Fruit fly (Drosophila melanogaster) whole organism, embryonic: ENCODE data around the gene TrpRS.
A peak's percentile ranks its signal among the peaks of the same experiment; 100 is the strongest.

ENCODE experiments used
- Atf6 ChIP-seq: fragments of 200-800 bp; sonication (Bioruptor generic); IDR thresholded peaks from 2 replicates; pipeline ENCODE4 v1.3.6; 2022; ENCODE audit warnings: missing biosample characterization, missing genetic modification characterization
- CG10543 ChIP-seq: fragments of 200-800 bp; sonication (Bioruptor generic); optimal IDR thresholded peaks from 3 replicates; lab custom pipeline; 2017; ENCODE audit warnings: missing biosample characterization, mild to moderate bottlenecking, missing genetic modification characterization, moderate library complexity
- CG13123 ChIP-seq: fragments of 200-800 bp; sonication (Bioruptor generic); optimal IDR thresholded peaks from 2 replicates; lab custom pipeline; 2016; ENCODE audit warnings: missing biosample characterization, missing genetic modification characterization
- CG14014 ChIP-seq: fragments of 200-800 bp; sonication (Bioruptor generic); IDR thresholded peaks from 2 replicates; pipeline ENCODE4 v1.3.6; 2022; ENCODE audit warnings: missing biosample characterization, missing genetic modification characterization
- CG15514 ChIP-seq: fragments of 200-800 bp; sonication (Bioruptor generic); optimal IDR thresholded peaks from 3 replicates; lab custom pipeline; 2017; ENCODE audit warnings: missing biosample characterization, missing genetic modification characterization, mild to moderate bottlenecking, moderate library complexity, missing genetic modification reagents
- CG17829 ChIP-seq: fragments of 200-800 bp; optimal IDR thresholded peaks from 2 replicates; lab custom pipeline; 2019; ENCODE audit warnings: missing biosample characterization, mild to moderate bottlenecking, missing genetic modification characterization, moderate library complexity
- CG2120 ChIP-seq: fragments of 200-800 bp; sonication (Bioruptor generic); optimal IDR thresholded peaks from 3 replicates; lab custom pipeline; 2016; ENCODE audit warnings: missing biosample characterization, missing genetic modification characterization
- CG3065 ChIP-seq: fragments of 200-800 bp; sonication (Bioruptor generic); optimal IDR thresholded peaks from 2 replicates; lab custom pipeline; 2016; ENCODE audit warnings: missing biosample characterization, missing genetic modification characterization
- CG34376 ChIP-seq: fragments of 200-800 bp; sonication (Bioruptor generic); optimal IDR thresholded peaks from 2 replicates; lab custom pipeline; 2018; ENCODE audit warnings: missing biosample characterization, mild to moderate bottlenecking, missing genetic modification characterization
- CG42726 ChIP-seq: fragments of 200-800 bp; sonication (Bioruptor generic); IDR thresholded peaks from 2 replicates; pipeline ENCODE4 v1.3.6; 2022; ENCODE audit warnings: missing biosample characterization, missing genetic modification characterization; ENCODE audit not compliant: partially characterized antibody
- CG4360 ChIP-seq: fragments of 200-800 bp; sonication (Bioruptor generic); IDR thresholded peaks from 2 replicates; pipeline ENCODE4 v1.3.6; 2022; ENCODE audit warnings: missing biosample characterization, missing genetic modification characterization
- CG4424 ChIP-seq: fragments of 200-800 bp; sonication (Bioruptor generic); optimal IDR thresholded peaks from 3 replicates; lab custom pipeline; 2016; ENCODE audit warnings: missing biosample characterization, missing genetic modification characterization
- CG6175 ChIP-seq: fragments of 200-800 bp; sonication (Bioruptor generic); IDR thresholded peaks from 3 replicates; pipeline ENCODE4 v1.3.6; 2022; ENCODE audit warnings: missing biosample characterization, missing genetic modification characterization
- CG6254 ChIP-seq: fragments of 200-800 bp; sonication (Bioruptor generic); optimal IDR thresholded peaks from 3 replicates; lab custom pipeline; 2017; ENCODE audit warnings: mild to moderate bottlenecking, missing biosample characterization, missing genetic modification reagents, missing genetic modification characterization
- CG6654 ChIP-seq: fragments of 200-800 bp; sonication (Bioruptor generic); optimal IDR thresholded peaks from 2 replicates; lab custom pipeline; 2017; ENCODE audit warnings: missing biosample characterization, mild to moderate bottlenecking, missing genetic modification characterization
- CG6683 ChIP-seq: fragments of 200-800 bp; sonication (Bioruptor generic); optimal IDR thresholded peaks from 2 replicates; lab custom pipeline; 2017; ENCODE audit warnings: missing biosample characterization, mild to moderate bottlenecking, missing genetic modification characterization, missing genetic modification reagents
- CG9215 ChIP-seq: fragments of 200-800 bp; sonication (Bioruptor generic); IDR thresholded peaks from 2 replicates; pipeline ENCODE4 v1.3.6; 2022; ENCODE audit warnings: missing biosample characterization, missing genetic modification characterization
- CG9932 ChIP-seq: fragments of 200-800 bp; sonication (Bioruptor generic); IDR thresholded peaks from 2 replicates; pipeline ENCODE4 v1.3.6; 2022; ENCODE audit warnings: missing biosample characterization, missing genetic modification characterization
- Dbx ChIP-seq: fragments of 200-800 bp; sonication (Bioruptor generic); IDR thresholded peaks from 3 replicates; pipeline ENCODE4 v1.3.6; 2022; ENCODE audit warnings: missing biosample characterization, missing genetic modification characterization
- HHEX ChIP-seq: fragments of 200-800 bp; sonication (Bioruptor generic); optimal IDR thresholded peaks from 3 replicates; lab custom pipeline; 2017; ENCODE audit warnings: missing biosample characterization, mild to moderate bottlenecking, missing genetic modification characterization, missing genetic modification reagents
- HmgZ ChIP-seq: fragments of 200-800 bp; sonication (Bioruptor generic); optimal IDR thresholded peaks from 2 replicates; lab custom pipeline; 2018; ENCODE audit warnings: missing biosample characterization, mild to moderate bottlenecking, missing genetic modification characterization
- Hr78 ChIP-seq, 2 experiments: fragments of 200-800 bp in 1 of 2; fragments of >200 bp in 1 of 2; sonication (Bioruptor generic) in 1 of 2; optimal IDR thresholded peaks; 2 replicates each; lab custom pipeline; 2017 to 2019; ENCODE audit warnings: missing biosample characterization in 2 of 2, missing genetic modification characterization in 2 of 2, mild to moderate bottlenecking in 1 of 2, moderate library complexity in 1 of 2
- Lpt ChIP-seq: fragments of >200 bp; optimal IDR thresholded peaks from 2 replicates; lab custom pipeline; 2018; ENCODE audit warnings: missing biosample characterization, missing genetic modification characterization
- MESR4 ChIP-seq: fragments of 200-800 bp; sonication (Bioruptor generic); optimal IDR thresholded peaks from 2 replicates; lab custom pipeline; 2018; ENCODE audit warnings: missing biosample characterization, mild to moderate bottlenecking, missing genetic modification characterization, moderate library complexity
- Opbp ChIP-seq: fragments of 200-800 bp; sonication (Bioruptor generic); IDR thresholded peaks from 3 replicates; pipeline ENCODE4 v1.3.6; 2022; ENCODE audit warnings: missing biosample characterization, missing genetic modification characterization; ENCODE audit not compliant: partially characterized antibody
- Stat92E ChIP-seq, 3 experiments: fragments of >200 bp in 2 of 3; fragments of 200-800 bp in 1 of 3; sonication (Bioruptor generic) in 1 of 3; optimal IDR thresholded peaks; 2 replicates each; lab custom pipeline; 2017 to 2019; ENCODE audit warnings: missing biosample characterization in 3 of 3, missing genetic modification characterization in 3 of 3, mild to moderate bottlenecking in 1 of 3, moderate library complexity in 1 of 3
- aop ChIP-seq: fragments of 200-800 bp; sonication (Bioruptor generic); IDR thresholded peaks from 2 replicates; pipeline ENCODE4 v1.3.6; 2022; ENCODE audit warnings: missing biosample characterization, missing genetic modification characterization
- ase ChIP-seq: fragments of 200-800 bp; sonication (Bioruptor generic); IDR thresholded peaks from 3 replicates; pipeline ENCODE4 v1.3.6; 2022; ENCODE audit warnings: missing biosample characterization, missing genetic modification characterization
- bcd ChIP-seq: fragments of 200-800 bp; sonication (Bioruptor generic); optimal IDR thresholded peaks from 2 replicates; lab custom pipeline; 2017; ENCODE audit warnings: missing biosample characterization, mild to moderate bottlenecking, missing genetic modification characterization
- chif ChIP-seq, 2 experiments: fragments of 200-800 bp; sonication (Bioruptor generic); optimal IDR thresholded peaks; 3 replicates each; lab custom pipeline; 2016; ENCODE audit warnings: missing biosample characterization in 2 of 2, missing genetic modification characterization in 2 of 2
- chm ChIP-seq: fragments of 200-800 bp; sonication (Bioruptor generic); IDR thresholded peaks from 2 replicates; pipeline ENCODE4 v1.3.6; 2022; ENCODE audit warnings: missing biosample characterization, missing genetic modification characterization
- chn ChIP-seq: fragments of 200-800 bp; sonication (Bioruptor generic); optimal IDR thresholded peaks from 2 replicates; lab custom pipeline; 2016; ENCODE audit warnings: missing biosample characterization, missing genetic modification characterization
- dan ChIP-seq: fragments of 200-800 bp; sonication (Bioruptor generic); IDR thresholded peaks from 2 replicates; pipeline ENCODE4 v1.3.6; 2022; ENCODE audit warnings: missing biosample characterization, missing genetic modification characterization
- emc ChIP-seq: fragments of 200-800 bp; sonication (Bioruptor generic); optimal IDR thresholded peaks from 2 replicates; lab custom pipeline; 2016; ENCODE audit warnings: missing biosample characterization, missing genetic modification characterization
- gce ChIP-seq: fragments of 200-800 bp; sonication (Bioruptor generic); IDR thresholded peaks from 3 replicates; pipeline ENCODE4 v1.3.6; 2022; ENCODE audit warnings: missing biosample characterization, missing genetic modification characterization
- gcm ChIP-seq: fragments of 200-800 bp; sonication (Bioruptor generic); optimal IDR thresholded peaks from 2 replicates; lab custom pipeline; 2019; ENCODE audit warnings: missing biosample characterization, mild to moderate bottlenecking, missing genetic modification characterization, moderate library complexity
- gt ChIP-seq: fragments of 200-800 bp; sonication (Bioruptor generic); IDR thresholded peaks from 2 replicates; pipeline ENCODE4 v1.3.6; 2022; ENCODE audit warnings: missing biosample characterization, missing genetic modification characterization
- ind ChIP-seq: fragments of 200-800 bp; sonication (Bioruptor generic); optimal IDR thresholded peaks from 3 replicates; lab custom pipeline; 2016; ENCODE audit warnings: missing biosample characterization, missing genetic modification characterization
- lilli ChIP-seq: fragments of 200-800 bp; sonication (Bioruptor generic); optimal IDR thresholded peaks from 3 replicates; lab custom pipeline; 2016; ENCODE audit warnings: missing biosample characterization, missing genetic modification characterization
- lmd ChIP-seq: fragments of 200-800 bp; sonication (Bioruptor generic); IDR thresholded peaks from 2 replicates; pipeline ENCODE4 v1.3.6; 2022; ENCODE audit warnings: missing biosample characterization, missing genetic modification characterization
- repo ChIP-seq: fragments of 200-800 bp; sonication (Bioruptor generic); optimal IDR thresholded peaks from 2 replicates; lab custom pipeline; 2016; ENCODE audit warnings: missing biosample characterization, missing genetic modification characterization
- run ChIP-seq: fragments of 200-800 bp; sonication (Bioruptor generic); optimal IDR thresholded peaks from 3 replicates; lab custom pipeline; 2018; ENCODE audit warnings: missing biosample characterization, mild to moderate bottlenecking, missing genetic modification characterization
- scrt ChIP-seq: fragments of 200-800 bp; sonication (Bioruptor generic); optimal IDR thresholded peaks from 2 replicates; lab custom pipeline; 2018; ENCODE audit warnings: missing biosample characterization, mild to moderate bottlenecking, missing genetic modification characterization, moderate library complexity
- sens-2 ChIP-seq: fragments of 200-800 bp; sonication (Bioruptor generic); IDR thresholded peaks from 2 replicates; pipeline ENCODE4 v1.3.6; 2022; ENCODE audit warnings: missing biosample characterization, missing genetic modification characterization
- tin ChIP-seq: fragments of 200-800 bp; sonication (Bioruptor generic); optimal IDR thresholded peaks from 3 replicates; lab custom pipeline; 2016; ENCODE audit warnings: missing biosample characterization, missing genetic modification characterization
- toy ChIP-seq: fragments of 200-800 bp; sonication (Bioruptor generic); IDR thresholded peaks from 2 replicates; pipeline ENCODE4 v1.3.6; 2022; ENCODE audit warnings: missing biosample characterization, missing genetic modification characterization
- unc-4 ChIP-seq: fragments of 200-800 bp; sonication (Bioruptor generic); IDR thresholded peaks from 2 replicates; pipeline ENCODE4 v1.3.6; 2022; ENCODE audit warnings: missing biosample characterization, missing genetic modification characterization; ENCODE audit not compliant: partially characterized antibody
- zen2 ChIP-seq: fragments of 200-800 bp; sonication (Bioruptor generic); IDR thresholded peaks from 3 replicates; pipeline ENCODE4 v1.3.6; 2022; ENCODE audit warnings: missing biosample characterization, missing genetic modification characterization; ENCODE audit not compliant: partially characterized antibody
- zfh1 ChIP-seq: fragments of 200-800 bp; sonication (Bioruptor generic); IDR thresholded peaks from 3 replicates; pipeline ENCODE4 v1.3.6; 2022; ENCODE audit warnings: missing biosample characterization, missing genetic modification characterization

TrpRS gene

DNA sequence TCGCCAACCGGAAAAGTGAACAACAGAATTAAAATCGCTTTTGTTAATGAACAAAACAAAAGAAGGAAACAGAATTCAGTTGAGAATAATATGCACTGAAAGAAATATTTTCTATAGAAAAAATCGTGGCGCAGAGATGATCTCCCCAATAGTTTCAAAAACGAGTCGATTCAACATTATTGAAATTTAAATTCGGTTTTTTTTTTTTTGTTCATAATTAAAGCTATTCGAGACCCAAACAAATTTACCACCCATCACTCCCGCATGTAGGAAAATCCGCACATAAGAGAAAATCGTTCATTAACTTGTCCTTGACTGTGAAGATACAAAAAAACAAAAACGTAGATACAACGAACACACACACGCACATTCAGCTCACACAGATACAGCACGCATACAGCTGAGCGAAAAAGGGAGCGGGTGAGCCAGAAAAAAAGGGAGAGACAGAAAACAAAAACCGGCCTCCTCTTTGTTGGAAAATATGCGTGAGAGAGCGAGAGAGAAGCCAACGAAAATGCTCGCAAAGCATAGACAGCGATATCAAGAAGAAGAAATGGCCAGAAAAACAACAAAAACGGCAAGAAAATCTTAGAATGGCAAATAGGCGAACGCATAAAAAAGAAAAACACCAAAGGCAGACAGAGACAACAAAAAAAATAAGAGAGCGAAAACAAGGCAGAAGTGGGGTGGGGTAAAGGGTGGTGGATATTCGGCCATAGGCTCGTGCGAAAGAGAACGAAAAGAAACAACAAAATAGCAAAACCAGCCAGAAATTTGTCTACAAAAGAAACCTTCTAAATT, 46.4 kb downstream of the TrpRS start (continued):
- peak; percentile 41 for TF ChIP-seq CG4424 (GFP tag; lab: Kevin White, UChicago)
- TF ChIP-seq chif (GFP tag; optimal IDR thresholded peaks at IDR 0.05; lab: Kevin White, UChicago), result peak; percentile 35 to 45
- TF ChIP-seq dan (GFP tag; lab: Robert Waterston, UW), result no peak
- TF ChIP-seq MESR4, result no peak
- TF ChIP-seq gce (GFP tag; lab: Robert Waterston, UW), result no peak
- TF ChIP-seq CG34376 (GFP tag; lab: Kevin White, UChicago), result peak; percentile 4
- TF ChIP-seq run (tag; lab: Kevin White, UChicago), result no peak
- TF ChIP-seq lilli (GFP tag; lab: Kevin White, UChicago), result peak; percentile 74
- peak; percentile 48; the same call in 1 of the 2 replicates for TF ChIP-seq unc-4 (GFP tag; lab: Robert Waterston, UW)
- 0 out of 2 replicates have a peak, but pooled peaks have one; percentile 16 for TF ChIP-seq CG42726 (GFP tag; lab: Robert Waterston, UW)
- no peak for TF ChIP-seq CG15514 (GFP tag; lab: Kevin White, UChicago)
- TF ChIP-seq aop (GFP tag; lab: Robert Waterston, UW), result no peak
- TF ChIP-seq ind (GFP tag; lab: Kevin White, UChicago), result peak; percentile 28
- TF ChIP-seq CG6654 (GFP tag; lab: Kevin White, UChicago), result no peak
- peak; percentile 25 for TF ChIP-seq bcd (GFP tag; lab: Kevin White, UChicago)
- TF ChIP-seq Opbp (GFP tag; lab: Robert Waterston, UW), result no peak
- peak; percentile 37 for TF ChIP-seq HHEX (GFP tag; lab: Kevin White, UChicago)
- peak; percentile 55; the same call in 1 of the 2 replicates for TF ChIP-seq lmd (GFP tag; lab: Robert Waterston, UW)
- no peak for TF ChIP-seq chm (GFP tag; lab: Robert Waterston, UW)
- peak; percentile 70 for TF ChIP-seq CG9932 (GFP tag; lab: Robert Waterston, UW)
- peak; percentile 15 for TF ChIP-seq CG17829 (tag; lab: Kevin White, UChicago)
- peak; percentile 62; the same call in 1 of the 2 replicates for TF ChIP-seq Atf6 (GFP tag; lab: Robert Waterston, UW)
- peak; percentile 36 for TF ChIP-seq scrt (GFP tag; lab: Kevin White, UChicago)
- peak; percentile 86 for TF ChIP-seq CG4360 (GFP tag; lab: Robert Waterston, UW)
- TF ChIP-seq repo (GFP tag; lab: Kevin White, UChicago), result peak; percentile 2
- peak; percentile 66 for TF ChIP-seq CG14014 (GFP tag; lab: Robert Waterston, UW)
- TF ChIP-seq gt (GFP tag; lab: Robert Waterston, UW), result no peak
- peak; percentile 31 for TF ChIP-seq chn (GFP tag; lab: Kevin White, UChicago)
- TF ChIP-seq ase (GFP tag; lab: Robert Waterston, UW), result 0 out of 3 replicates have a peak, but pooled peaks have one; percentile 43
- no peak for TF ChIP-seq Stat92E (GFP tag; optimal IDR thresholded peaks at IDR 0.05; lab: Kevin White, UChicago)
- no peak for TF ChIP-seq toy
- TF ChIP-seq CG3065 (GFP tag; lab: Kevin White, UChicago), result no peak
- peak; percentile 17 for TF ChIP-seq tin (GFP tag; lab: Kevin White, UChicago)
- TF ChIP-seq gcm (GFP tag; lab: Kevin White, UChicago), result no peak
- TF ChIP-seq CG10543 (GFP tag; lab: Kevin White, UChicago), result no peak
- TF ChIP-seq zfh1 (GFP tag; lab: Robert Waterston, UW), result no peak
- no peak for TF ChIP-seq Lpt
- TF ChIP-seq CG9215 (GFP tag; lab: Robert Waterston, UW), result no peak
- TF ChIP-seq Dbx, result peak; percentile 72
- no peak for TF ChIP-seq CG13123
- peak in 1 of 2 experiments; percentile 22 for TF ChIP-seq Hr78 (GFP tag; optimal IDR thresholded peaks at IDR 0.05; lab: Kevin White, UChicago)
- no peak for TF ChIP-seq sens-2 (GFP tag; lab: Robert Waterston, UW)
- no peak for TF ChIP-seq zen2 (GFP tag; lab: Robert Waterston, UW)
- TF ChIP-seq CG6683 (GFP tag; lab: Kevin White, UChicago), result no peak
- 0 out of 3 replicates have a peak, but pooled peaks have one; percentile 36 for TF ChIP-seq CG6175 (GFP tag; lab: Robert Waterston, UW)
- TF ChIP-seq emc, result no peak
- peak; percentile 18 for TF ChIP-seq CG6254 (GFP tag; lab: Kevin White, UChicago)
- TF ChIP-seq HmgZ (tag; lab: Kevin White, UChicago), result peak; percentile 44
- TF ChIP-seq CG2120 (GFP tag; lab: Kevin White, UChicago), result peak; percentile 84
